Worm (Caenorhabditis elegans): ENCODE results near the gene F25D1.3.

The F25D1.3 gene

DNA sequence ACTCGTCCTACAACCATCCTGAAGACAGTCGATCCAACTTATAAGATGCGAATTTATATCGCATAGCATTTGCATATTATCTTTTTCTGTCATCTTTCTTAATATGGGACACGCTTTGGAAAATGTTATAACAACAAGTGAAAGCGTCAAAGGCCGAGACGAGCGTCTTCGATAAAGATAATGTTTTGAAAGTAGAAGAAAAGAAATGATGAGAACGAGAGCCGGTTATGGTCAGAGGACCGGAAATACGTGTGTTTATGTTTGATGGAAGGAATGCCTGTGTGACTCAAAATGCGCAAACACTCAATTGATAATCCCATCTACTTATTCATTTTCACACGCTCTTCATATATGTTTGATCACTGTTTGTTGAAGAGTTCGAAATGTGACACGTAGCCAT is 25.5 kb upstream of the F25D1.3 start, which contains the start of gene C35A5.11:
Gene C35A5.11, minus strand, starts transcription at position 101 of the 400 bp plus-strand sequence.
- TF ChIP-seq unc-62 (GFP tag; optimal IDR thresholded peaks at IDR 0.05 in 1 of 2) (peak in 1 of 2 experiments; percentile 20), unc-62 (tag; optimal IDR thresholded peaks at IDR 0.05) (no peak), lin-1 (GFP tag; IDR thresholded peaks at IDR 0.05) (no peak)

ce11 chrV:10503893-10504292 is 24.6 kb upstream of the F25D1.3 start, which contains the start of gene C35A5.10:
Gene C35A5.10, plus strand, starts transcription at chrV:10504193.
- TF ChIP-seq Y75B8A.6 (GFP tag; IDR thresholded peaks at IDR 0.05) (no peak), aly-2 (tag; optimal IDR thresholded peaks at IDR 0.05) (no peak), pqm-1 (tag; optimal IDR thresholded peaks at IDR 0.05) (no peak)

DNA sequence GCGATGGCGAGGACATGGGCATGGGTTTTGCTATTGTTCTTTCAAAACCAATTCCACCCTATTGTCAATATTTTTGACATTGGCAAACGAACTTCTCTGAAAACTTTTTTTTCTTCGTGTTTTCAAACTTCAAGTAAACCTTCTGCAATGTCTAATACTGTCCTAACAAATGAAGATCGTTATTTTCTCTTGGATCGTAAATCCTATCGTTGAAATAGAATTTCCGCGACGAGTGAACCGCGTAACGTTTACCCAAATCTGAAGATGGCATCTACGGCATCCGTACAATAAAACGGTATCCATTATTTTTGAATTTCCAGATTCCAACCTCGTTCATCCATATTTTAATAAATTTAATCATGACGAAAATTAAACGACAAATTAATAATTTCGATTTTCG is 23.0 kb upstream of the F25D1.3 start, which contains the start of gene C35A5.5:
Gene C35A5.5, plus strand, starts transcription at position 301 of the 400 bp plus-strand sequence.
- TF ChIP-seq aly-2 (tag; optimal IDR thresholded peaks at IDR 0.05), result no peak
- TF ChIP-seq tag-97 (GFP tag; IDR thresholded peaks at IDR 0.05), result no peak
- no peak for TF ChIP-seq nhr-41 (GFP tag; IDR thresholded peaks at IDR 0.05)
- TF ChIP-seq egl-27 (tag; optimal IDR thresholded peaks at IDR 0.05), result no peak
- no peak for TF ChIP-seq nhr-6 (tag; optimal IDR thresholded peaks at IDR 0.05)
- no peak for TF ChIP-seq ceh-44 (GFP tag; IDR thresholded peaks at IDR 0.05)
- TF ChIP-seq fkh-10 (GFP tag; optimal IDR thresholded peaks at IDR 0.05), result no peak
- no peak for TF ChIP-seq dpl-1 (GFP tag; optimal IDR thresholded peaks at IDR 0.05)
- TF ChIP-seq nhr-102 (tag; optimal IDR thresholded peaks at IDR 0.05), result no peak
- no peak for TF ChIP-seq mdl-1 (tag; optimal IDR thresholded peaks at IDR 0.05)
- no peak for TF ChIP-seq dmd-8 (GFP tag; IDR thresholded peaks at IDR 0.05)
- no peak for TF ChIP-seq snpc-1.2 (GFP tag; IDR thresholded peaks at IDR 0.05)
- no peak for TF ChIP-seq madf-9 (GFP tag; conservative IDR thresholded peaks at IDR 0.05)
- TF ChIP-seq daf-16 (GFP tag; optimal IDR thresholded peaks at IDR 0.05), result no peak
- no peak for TF ChIP-seq daf-16 (tag; optimal IDR thresholded peaks at IDR 0.05)
- no peak for TF ChIP-seq madf-5 (GFP tag; IDR thresholded peaks at IDR 0.05)
- no peak for TF ChIP-seq ceh-28 (tag; optimal IDR thresholded peaks at IDR 0.05)

DNA sequence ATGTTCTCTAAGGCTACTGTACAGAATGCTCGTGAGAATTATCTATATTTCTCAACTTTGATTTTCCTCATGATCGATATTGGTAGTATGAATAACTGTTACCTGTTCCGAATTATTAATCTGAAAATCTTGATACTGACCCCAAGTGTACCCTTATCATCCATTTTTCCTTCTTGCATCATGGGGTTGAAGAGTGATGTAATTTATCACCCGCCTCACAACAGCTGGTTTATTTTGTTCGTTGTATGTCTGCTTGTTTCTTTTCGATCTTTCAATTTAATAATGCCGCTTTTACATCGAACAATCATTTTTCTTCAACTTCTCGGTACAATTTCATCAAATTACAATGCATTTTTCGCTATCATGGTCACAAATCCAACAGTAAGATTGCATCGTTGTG is 19.7 kb upstream of the F25D1.3 start, which contains the start of gene C35A5.6:
Gene C35A5.6, plus strand, starts transcription at position 283 of the 400 bp plus-strand sequence.
- peak; percentile 52 for TF ChIP-seq hlh-30 (tag; optimal IDR thresholded peaks at IDR 0.05; ENCODE audit: insufficient read depth)
- TF ChIP-seq dve-1 (tag; optimal IDR thresholded peaks at IDR 0.05; ENCODE audit: insufficient read depth), result no peak
- TF ChIP-seq ztf-7 (tag; optimal IDR thresholded peaks at IDR 0.05), result peak; percentile 97
- no peak for TF ChIP-seq ces-1 (GFP tag; optimal IDR thresholded peaks at IDR 0.05)
- TF ChIP-seq nhr-111 (GFP tag; optimal IDR thresholded peaks at IDR 0.05), result no peak
- no peak for TF ChIP-seq ctbp-1 (GFP tag; IDR thresholded peaks at IDR 0.05)
- peak; percentile 16 for TF ChIP-seq nhr-28 (tag; optimal IDR thresholded peaks at IDR 0.05)
- TF ChIP-seq lsy-2 (tag; optimal IDR thresholded peaks at IDR 0.05), result no peak
- no peak for TF ChIP-seq F44E2.7 (GFP tag; IDR thresholded peaks at IDR 0.05)
- no peak for TF ChIP-seq egl-43 (GFP tag; IDR thresholded peaks at IDR 0.05)
- no peak for TF ChIP-seq dmd-9 (GFP tag; IDR thresholded peaks at IDR 0.05)

DNA sequence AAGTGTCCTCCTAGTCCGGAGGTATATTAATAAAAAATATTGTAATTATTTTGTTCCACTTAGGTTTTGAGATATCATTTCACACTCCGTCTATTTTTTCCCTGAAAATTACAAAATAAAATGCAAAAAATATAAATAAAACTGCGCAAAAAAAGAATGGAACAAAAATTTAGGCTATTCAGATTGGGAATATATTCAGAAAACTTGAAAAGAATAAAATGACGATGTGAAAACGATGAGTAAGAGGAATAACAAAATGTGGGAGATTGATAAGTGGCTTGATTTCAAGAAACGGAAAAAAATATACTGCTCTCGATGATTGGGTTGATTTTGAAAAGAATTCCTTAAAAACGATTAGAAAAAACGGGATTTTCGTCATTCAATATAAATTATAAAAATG is 14.3 kb upstream of the F25D1.3 start, which contains the start of gene dmsr-8:
Gene dmsr-8, minus strand, starts transcription at position 101 of the 400 bp plus-strand sequence.
- TF ChIP-seq F26F4.8 (GFP tag; conservative IDR thresholded peaks at IDR 0.05) (no peak), unc-62 (GFP tag; optimal IDR thresholded peaks at IDR 0.05 in 1 of 2) (peak in 1 of 2 experiments; percentile 61), unc-62 (tag; optimal IDR thresholded peaks at IDR 0.05) (no peak)

All from whole organism, L4 larva.